Fruit fly (Drosophila melanogaster): ENCODE data around the gene CG32817.

CG32817 gene

dm6 chrX:499589-500041, 20.7 kb downstream of the CG32817 start (continued):
- TF ChIP-seq CG6813 (GFP tag; optimal IDR thresholded peaks at IDR 0.05) (peak; percentile 84), sr (GFP tag; IDR thresholded peaks at IDR 0.05) (no peak), hbn (GFP tag; IDR thresholded peaks at IDR 0.05; ENCODE audit: partially characterized antibody) (no peak), ci (GFP tag; IDR thresholded peaks at IDR 0.05) (0 out of 3 replicates have a peak, but pooled peaks have one; percentile 29), CG13123 (GFP tag; optimal IDR thresholded peaks at IDR 0.05) (peak; percentile 53), CG14014 (GFP tag; IDR thresholded peaks at IDR 0.05) (peak; percentile 82), Dip3 (GFP tag; optimal IDR thresholded peaks at IDR 0.05) (peak; percentile 77), CG31441 (GFP tag; IDR thresholded peaks at IDR 0.05) (no peak), nau (GFP tag; optimal IDR thresholded peaks at IDR 0.05) (peak; percentile 84), CG7745 (tag; optimal IDR thresholded peaks at IDR 0.05) (no peak), toy (GFP tag; IDR thresholded peaks at IDR 0.05) (no peak; the same call in 1 of the 2 replicates), CG12236 (GFP tag; optimal IDR thresholded peaks at IDR 0.05) (peak; percentile 61), CG10274 (GFP tag; optimal IDR thresholded peaks at IDR 0.05) (peak; percentile 73), CkIIα-i1 (GFP tag; IDR thresholded peaks at IDR 0.05) (no peak), CG12659 (GFP tag; optimal IDR thresholded peaks at IDR 0.05) (peak; percentile 89), CG30403 (GFP tag; optimal IDR thresholded peaks at IDR 0.05) (peak; percentile 81), Dp (GFP tag; optimal IDR thresholded peaks at IDR 0.05) (no peak), CG12104 (GFP tag; optimal IDR thresholded peaks at IDR 0.05) (peak; percentile 74), row (GFP tag; IDR thresholded peaks at IDR 0.05) (peak; percentile 96), Ets65A (GFP tag) (peak; percentile 92), CG1792 (GFP tag; optimal IDR thresholded peaks at IDR 0.05) (peak; percentile 76), CG6791 (GFP tag; IDR thresholded peaks at IDR 0.05; ENCODE audit: partially characterized antibody) (no peak), CG6689 (GFP tag; IDR thresholded peaks at IDR 0.05) (peak; percentile 62), onecut (GFP tag; IDR thresholded peaks at IDR 0.05) (no peak; the same call in 1 of the 2 replicates), bbx (GFP tag; IDR thresholded peaks at IDR 0.05; ENCODE audit: partially characterized antibody) (no peak), gcm2 (GFP tag; optimal IDR thresholded peaks at IDR 0.05) (no peak), gro (GFP tag; optimal IDR thresholded peaks at IDR 0.05) (peak; percentile 92), CG7271 (tag; optimal IDR thresholded peaks at IDR 0.05) (no peak), maf-S (GFP tag; optimal IDR thresholded peaks at IDR 0.05) (peak; percentile 79), CG13296 (GFP tag; optimal IDR thresholded peaks at IDR 0.05) (peak; percentile 94), CG4424 (GFP tag; optimal IDR thresholded peaks at IDR 0.05) (peak; percentile 72), dysf (GFP tag; IDR thresholded peaks at IDR 0.05) (peak; percentile 84), CG14050 (GFP tag; IDR thresholded peaks at IDR 0.05) (peak; percentile 41; the same call in 1 of the 3 replicates), CG10654 (GFP tag; optimal IDR thresholded peaks at IDR 0.05) (peak; percentile 66), Usf (GFP tag; optimal IDR thresholded peaks at IDR 0.05) (peak; percentile 58), tap (tag; optimal IDR thresholded peaks at IDR 0.05) (peak; percentile 80), CG13894 (tag; optimal IDR thresholded peaks at IDR 0.05) (peak; percentile 90), CTCF (GFP tag; optimal IDR thresholded peaks at IDR 0.05) (peak; percentile 32), B-H1 (GFP tag; IDR thresholded peaks at IDR 0.05) (peak; percentile 48; the same call in 2 of the 3 replicates), Mrtf (GFP tag; IDR thresholded peaks at IDR 0.05) (peak; percentile 58; the same call in 1 of the 3 replicates), al (GFP tag; IDR thresholded peaks at IDR 0.05) (peak; percentile 63; the same call in 1 of the 2 replicates), dan (GFP tag; IDR thresholded peaks at IDR 0.05) (no peak), Deaf1 (tag; optimal IDR thresholded peaks at IDR 0.05) (peak; percentile 61), sens-2 (GFP tag; IDR thresholded peaks at IDR 0.05) (no peak), stwl (tag; optimal IDR thresholded peaks at IDR 0.05) (no peak), CG7357 (GFP tag; IDR thresholded peaks at IDR 0.05) (peak; percentile 58; the same call in 1 of the 3 replicates), wor (GFP tag; IDR thresholded peaks at IDR 0.05) (peak; percentile 46; the same call in 1 of the 2 replicates), CG2116 (GFP tag; optimal IDR thresholded peaks at IDR 0.05) (peak; percentile 38), CG8944 (GFP tag; optimal IDR thresholded peaks at IDR 0.05) (peak; percentile 57), CG12769 (tag; optimal IDR thresholded peaks at IDR 0.05) (peak; percentile 92), eyg (GFP tag; optimal IDR thresholded peaks at IDR 0.05) (peak; percentile 64), HmgD (GFP tag; optimal IDR thresholded peaks at IDR 0.05) (peak; percentile 61)

All from whole organism, embryonic.